Fruit fly (Drosophila melanogaster) Kc167 (cell line): ENCODE measurements around the gene Ir85a.
A peak's percentile ranks its signal among the peaks of the same experiment; 100 is the strongest.

Experiments
- Myc ChIP-seq: fragments of >200 bp; optimal IDR thresholded peaks from 2 replicates; lab custom pipeline; 2017; ENCODE audit warnings: missing external identifiers
- Sin3A ChIP-seq: fragments of >200 bp; optimal IDR thresholded peaks from 2 replicates; lab custom pipeline; 2018; ENCODE audit warnings: missing external identifiers
- h ChIP-seq: fragments of >200 bp; optimal IDR thresholded peaks from 3 replicates; lab custom pipeline; 2018; ENCODE audit warnings: missing external identifiers
- insv ChIP-seq: fragments of >200 bp; optimal IDR thresholded peaks from 3 replicates; lab custom pipeline; 2018; ENCODE audit warnings: missing external identifiers
- psq ChIP-seq: fragments of >200 bp; optimal IDR thresholded peaks from 2 replicates; lab custom pipeline; 2017; ENCODE audit warnings: missing external identifiers
- ttk ChIP-seq: sonication (Bioruptor generic); optimal IDR thresholded peaks from 2 replicates; lab custom pipeline; 2017; ENCODE audit warnings: missing external identifiers

The Ir85a gene

dm6 chr3R:8819551-8820057 is 25.1 kb downstream of the Ir85a start:
- TF ChIP-seq Myc (lab: Kevin White, UChicago) (no peak), ttk (no peak), h (lab: Kevin White, UChicago) (no peak), psq (no peak), insv (lab: Kevin White, UChicago) (no peak), Sin3A (lab: Kevin White, UChicago) (no peak)

- TF ChIP-seq Myc (lab: Kevin White, UChicago) (no peak), insv (lab: Kevin White, UChicago) (no peak), h (lab: Kevin White, UChicago) (no peak), Sin3A (lab: Kevin White, UChicago) (no peak), ttk (no peak), psq (no peak)
Measured at dm6 chr3R:8820428-8820912, 26.0 kb downstream of the Ir85a start, which contains the start of gene aqz. Gene aqz, minus strand, starts transcription at chr3R:8820682.

- TF ChIP-seq Myc (lab: Kevin White, UChicago) = no peak
- no peak for TF ChIP-seq h (lab: Kevin White, UChicago)
- no peak for TF ChIP-seq ttk
- TF ChIP-seq psq = no peak
- TF ChIP-seq insv (lab: Kevin White, UChicago) = no peak
- TF ChIP-seq Sin3A (lab: Kevin White, UChicago) = no peak
Measured at dm6 chr3R:8821623-8822022, 27.1 kb downstream of the Ir85a start, which contains the start of gene CG8369. Gene CG8369, plus strand, starts transcription at chr3R:8822008.

dm6 chr3R:8822919-8823318 is 28.4 kb downstream of the Ir85a start:
- TF ChIP-seq psq (no peak), ttk (no peak), h (lab: Kevin White, UChicago) (no peak), Myc (lab: Kevin White, UChicago) (no peak), Sin3A (lab: Kevin White, UChicago) (no peak), insv (lab: Kevin White, UChicago) (no peak)

- TF ChIP-seq ttk (no peak), Sin3A (lab: Kevin White, UChicago) (no peak), h (lab: Kevin White, UChicago) (no peak), Myc (lab: Kevin White, UChicago) (no peak), insv (lab: Kevin White, UChicago) (no peak), psq (no peak)
Measured at dm6 chr3R:8823761-8824499, 29.4 kb downstream of the Ir85a start, which contains the start of the genes IscU and CG8379. Gene IscU, minus strand, starts transcription at chr3R:8824177. Gene CG8379, plus strand, starts transcription at chr3R:8824411.

dm6 chr3R:8841038-8841437 is 46.6 kb downstream of the Ir85a start:
- TF ChIP-seq Sin3A (lab: Kevin White, UChicago) = no peak
- TF ChIP-seq ttk = no peak
- no peak for TF ChIP-seq insv (lab: Kevin White, UChicago)
- no peak for TF ChIP-seq psq
- no peak for TF ChIP-seq Myc (lab: Kevin White, UChicago)
- TF ChIP-seq h (lab: Kevin White, UChicago) = no peak

dm6 chr3R:8841533-8841932 is 47.0 kb downstream of the Ir85a start:
- TF ChIP-seq Sin3A (lab: Kevin White, UChicago) (no peak), insv (lab: Kevin White, UChicago) (no peak), Myc (lab: Kevin White, UChicago) (no peak), psq (no peak), ttk (no peak), h (lab: Kevin White, UChicago) (no peak)

DNA sequence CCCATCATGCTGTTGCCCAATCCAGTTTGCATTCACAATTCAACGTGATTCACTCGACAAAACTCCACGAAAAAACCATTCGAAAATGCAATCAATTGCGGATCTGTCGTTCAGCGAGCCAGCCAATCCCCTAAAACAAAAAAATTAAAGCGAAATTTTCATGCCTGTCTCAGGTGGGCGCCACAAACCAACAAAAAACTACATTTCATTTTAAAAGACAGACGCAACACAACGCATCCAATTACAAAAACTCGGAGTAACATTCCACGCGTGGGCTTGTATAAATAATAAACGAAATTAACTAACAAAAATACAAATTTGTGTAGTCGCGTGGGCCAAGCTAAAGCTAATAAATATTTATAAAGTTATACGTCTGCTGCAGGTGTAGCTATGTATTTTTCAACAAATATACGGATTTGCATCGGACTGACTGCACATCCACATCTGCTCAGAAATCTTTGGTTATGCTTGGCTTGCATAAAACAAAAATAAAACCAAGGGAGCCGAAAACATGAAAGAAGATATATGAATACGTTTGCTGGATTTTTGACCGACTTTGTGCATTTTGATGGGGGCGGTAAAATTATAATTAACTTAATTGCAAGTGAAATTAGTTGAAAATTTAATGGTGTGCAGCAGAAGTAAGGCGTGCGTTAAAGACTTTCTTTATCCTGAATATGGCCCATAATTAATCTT is 49.6 kb downstream of the Ir85a start:
- no peak for TF ChIP-seq insv (lab: Kevin White, UChicago)
- no peak for TF ChIP-seq ttk
- TF ChIP-seq Sin3A (lab: Kevin White, UChicago) = no peak
- no peak for TF ChIP-seq Myc (lab: Kevin White, UChicago)
- TF ChIP-seq h (lab: Kevin White, UChicago) = no peak

- TF ChIP-seq Myc (lab: Kevin White, UChicago) (no peak), ttk (no peak), h (lab: Kevin White, UChicago) (no peak), psq (no peak), insv (lab: Kevin White, UChicago) (no peak), Sin3A (lab: Kevin White, UChicago) (no peak)
Measured at dm6 chr3R:8844955-8845354, 50.5 kb downstream of the Ir85a start.

- no peak for TF ChIP-seq Sin3A (lab: Kevin White, UChicago)
- peak; percentile 59 for TF ChIP-seq psq
Measured at dm6 chr3R:8846154-8846648, 51.7 kb downstream of the Ir85a start.
